Worm (Caenorhabditis elegans) whole organism, young adult: Measurements from ENCODE around the gene Y38E10A.35.
A peak's percentile ranks its signal among the peaks of the same experiment; 100 is the strongest.
"Not testable (repeated sequence)": the region's sequence is repeated elsewhere in the genome, so short reads cannot be mapped to it uniquely, and the experiment has no call there.

Experiments
- B0261.1 ChIP-seq: sonication (generic microtip); optimal IDR thresholded peaks from 2 replicates; lab custom pipeline; 2016; ENCODE audit warnings: mild to moderate bottlenecking, missing genetic modification characterization, moderate library complexity, missing compliant biosample characterization
- F33H1.4 ChIP-seq: fragments of 200-800 bp; sonication (Bioruptor generic); IDR thresholded peaks from 2 replicates; pipeline ENCODE4 v1.3.6; 2022; ENCODE audit warnings: missing genetic modification reagents, missing genetic modification characterization, missing compliant biosample characterization
- T26A5.8 ChIP-seq: sonication (generic microtip); optimal IDR thresholded peaks from 2 replicates; lab custom pipeline; 2016; ENCODE audit warnings: missing genetic modification characterization, missing compliant biosample characterization
- Y53G8AR.9 ChIP-seq: fragments of 200-800 bp; sonication (Bioruptor generic); conservative IDR thresholded peaks from 2 replicates; pipeline ENCODE4 v1.3.6; 2022; ENCODE audit warnings: missing genetic modification reagents, missing genetic modification characterization, missing compliant biosample characterization
- Y56A3A.18 ChIP-seq: fragments of 200-800 bp; sonication (Bioruptor generic); IDR thresholded peaks from 2 replicates; pipeline ENCODE4 v1.3.6; 2022; ENCODE audit warnings: missing genetic modification reagents, missing genetic modification characterization, missing compliant biosample characterization
- Y67H2A.10 ChIP-seq: fragments of 200-800 bp; sonication (Bioruptor generic); conservative IDR thresholded peaks from 2 replicates; pipeline ENCODE4 v1.3.6; 2022; ENCODE audit warnings: missing genetic modification reagents, missing genetic modification characterization, missing compliant biosample characterization
- Y79H2A.3 ChIP-seq: fragments of 200-800 bp; sonication (Bioruptor generic); conservative IDR thresholded peaks from 2 replicates; pipeline ENCODE4 v1.3.6; 2022; ENCODE audit warnings: missing genetic modification reagents, missing genetic modification characterization, missing compliant biosample characterization
- ZK185.1 ChIP-seq: sonication (generic microtip); optimal IDR thresholded peaks from 2 replicates; lab custom pipeline; 2016; ENCODE audit warnings: mild to moderate bottlenecking, missing genetic modification characterization, missing compliant biosample characterization; ENCODE audit not compliant: poor library complexity, severe bottlenecking
- ama-1 ChIP-seq, 3 experiments: fragments of 150-350 bp in 1 of 3; sonication (generic microtip) in 2 of 3; optimal IDR thresholded peaks; 2 replicates each; lab custom pipeline; 2014 to 2018; ENCODE audit warnings: missing biosample characterization in 2 of 3, missing genetic modification characterization in 2 of 3, missing genetic modification reagents in 2 of 3
- atf-7 ChIP-seq: sonication (generic microtip); optimal IDR thresholded peaks from 2 replicates; lab custom pipeline; 2017; ENCODE audit warnings: mild to moderate bottlenecking, missing genetic modification characterization, missing compliant biosample characterization
- ceh-40 ChIP-seq: fragments of 200-800 bp; sonication (Bioruptor generic); IDR thresholded peaks from 2 replicates; pipeline ENCODE4 v1.3.6; 2022; ENCODE audit warnings: missing genetic modification characterization, missing compliant biosample characterization
- die-1 ChIP-seq: sonication (generic microtip); optimal IDR thresholded peaks from 2 replicates; lab custom pipeline; 2016; ENCODE audit warnings: missing genotype, mild to moderate bottlenecking, missing genetic modification characterization, missing compliant biosample characterization
- egl-44 ChIP-seq: fragments of 200-800 bp; sonication (Bioruptor generic); IDR thresholded peaks from 2 replicates; pipeline ENCODE4 v1.3.6; 2022; ENCODE audit warnings: missing genetic modification reagents, missing genetic modification characterization, missing compliant biosample characterization
- egrh-3 ChIP-seq: fragments of 200-800 bp; sonication (Bioruptor generic); IDR thresholded peaks from 2 replicates; pipeline ENCODE4 v1.3.6; 2022; ENCODE audit warnings: missing genetic modification reagents, missing genetic modification characterization, missing compliant biosample characterization
- him-1 ChIP-seq: sonication (generic microtip); optimal IDR thresholded peaks from 2 replicates; lab custom pipeline; 2016; ENCODE audit warnings: missing genotype, missing genetic modification reagents, missing genetic modification characterization, missing compliant biosample characterization
- hrde-1 ChIP-seq: sonication (generic microtip); optimal IDR thresholded peaks from 2 replicates; lab custom pipeline; 2016; ENCODE audit warnings: missing genetic modification characterization, mild to moderate bottlenecking, missing compliant biosample characterization, moderate library complexity, missing genotype, missing genetic modification reagents, borderline replicate concordance
- hsf-1 ChIP-seq: fragments of 200-800 bp; sonication (Bioruptor generic); IDR thresholded peaks from 2 replicates; pipeline ENCODE4 v1.3.6; 2022; ENCODE audit warnings: missing genetic modification reagents, missing genetic modification characterization, missing compliant biosample characterization
- let-607 ChIP-seq, 2 experiments: fragments of 200-800 bp in 1 of 2; sonication (Bioruptor generic) in 1 of 2; sonication (generic microtip) in 1 of 2; optimal IDR thresholded peaks; 2 replicates each; lab custom pipeline; 2016 to 2018; ENCODE audit warnings: mild to moderate bottlenecking in 2 of 2, missing compliant biosample characterization in 2 of 2, missing genetic modification characterization in 2 of 2, moderate library complexity in 2 of 2, missing genotype in 1 of 2
- lsy-27 ChIP-seq: sonication (generic microtip); optimal IDR thresholded peaks from 2 replicates; lab custom pipeline; 2017; ENCODE audit warnings: missing genetic modification characterization, mild to moderate bottlenecking, missing compliant biosample characterization, antibody characterized with exemption, missing genotype, borderline replicate concordance; ENCODE audit not compliant: insufficient read depth
- madf-6 ChIP-seq: fragments of 200-800 bp; sonication (Bioruptor generic); IDR thresholded peaks from 2 replicates; pipeline ENCODE4 v1.3.6; 2022; ENCODE audit warnings: missing genetic modification reagents, missing genetic modification characterization, missing compliant biosample characterization
- mcd-1 ChIP-seq: fragments of 200-800 bp; sonication (Bioruptor generic); IDR thresholded peaks from 2 replicates; pipeline ENCODE4 v1.3.6; 2022; ENCODE audit warnings: missing genetic modification reagents, missing genetic modification characterization, missing compliant biosample characterization
- mel-28 ChIP-seq: sonication (generic microtip); optimal IDR thresholded peaks from 2 replicates; lab custom pipeline; 2016; ENCODE audit warnings: borderline replicate concordance, mild to moderate bottlenecking, missing genetic modification characterization, missing compliant biosample characterization
- mxl-1 ChIP-seq: sonication (generic microtip); optimal IDR thresholded peaks from 2 replicates; lab custom pipeline; 2016; ENCODE audit warnings: missing genetic modification characterization, missing compliant biosample characterization
- nfyb-1 ChIP-seq: fragments of 200-800 bp; sonication (Bioruptor generic); IDR thresholded peaks from 2 replicates; pipeline ENCODE4 v1.3.6; 2022; ENCODE audit warnings: missing genetic modification reagents, missing genetic modification characterization, missing compliant biosample characterization
- nhr-179 ChIP-seq: sonication (generic microtip); optimal IDR thresholded peaks from 2 replicates; lab custom pipeline; 2016; ENCODE audit warnings: mild to moderate bottlenecking, missing genetic modification characterization, missing compliant biosample characterization
- nhr-90 ChIP-seq: sonication (generic microtip); optimal IDR thresholded peaks from 2 replicates; lab custom pipeline; 2016; ENCODE audit warnings: missing genotype, mild to moderate bottlenecking, missing genetic modification characterization, missing compliant biosample characterization
- pbrm-1 ChIP-seq: fragments of 200-800 bp; sonication (Bioruptor generic); IDR thresholded peaks from 2 replicates; pipeline ENCODE4 v1.3.6; 2022; ENCODE audit warnings: missing genetic modification reagents, missing genetic modification characterization, missing compliant biosample characterization
- rpc-1 ChIP-seq, 2 experiments: fragments of 150-350 bp in 1 of 2; sonication (generic microtip) in 1 of 2; optimal IDR thresholded peaks; 2 replicates each; lab custom pipeline; 2014 to 2018; ENCODE audit warnings: missing biosample characterization in 1 of 2, missing genetic modification characterization in 1 of 2, missing genetic modification reagents in 1 of 2, missing genotype in 1 of 2
- snpc-4 ChIP-seq, 5 experiments: fragments of 150-350 bp in 1 of 5; sonication (generic microtip) in 4 of 5; optimal IDR thresholded peaks; 2 replicates each; lab custom pipeline; 2014 to 2018; ENCODE audit warnings: missing genetic modification characterization in 5 of 5, missing biosample characterization in 3 of 5, antibody characterized with exemption in 2 of 5, mild to moderate bottlenecking in 2 of 5, missing compliant biosample characterization in 2 of 5, missing genotype in 2 of 5, moderate library complexity in 2 of 5, missing genetic modification reagents in 1 of 5
- tbp1 ChIP-seq: fragments of 200-800 bp; sonication (Bioruptor generic); optimal IDR thresholded peaks from 2 replicates; lab custom pipeline; 2018; ENCODE audit warnings: mild to moderate bottlenecking, missing genetic modification characterization, missing compliant biosample characterization
- zfh-2 ChIP-seq: fragments of 200-800 bp; sonication (Bioruptor generic); conservative IDR thresholded peaks from 2 replicates; pipeline ENCODE4 v1.3.6; 2022; ENCODE audit warnings: missing genetic modification reagents, missing genetic modification characterization, missing compliant biosample characterization
- ztf-18 ChIP-seq: sonication (generic microtip); optimal IDR thresholded peaks from 2 replicates; lab custom pipeline; 2016; ENCODE audit warnings: missing genotype, mild to moderate bottlenecking, missing genetic modification characterization, missing compliant biosample characterization
- ztf-26 ChIP-seq: sonication (generic microtip); optimal IDR thresholded peaks from 2 replicates; lab custom pipeline; 2017; ENCODE audit warnings: missing genetic modification characterization, missing compliant biosample characterization
- ztf-28 ChIP-seq: fragments of 200-800 bp; sonication (Bioruptor generic); IDR thresholded peaks from 2 replicates; pipeline ENCODE4 v1.3.6; 2022; ENCODE audit warnings: missing genetic modification reagents, missing genetic modification characterization, missing compliant biosample characterization

Gene Y38E10A.35

DNA sequence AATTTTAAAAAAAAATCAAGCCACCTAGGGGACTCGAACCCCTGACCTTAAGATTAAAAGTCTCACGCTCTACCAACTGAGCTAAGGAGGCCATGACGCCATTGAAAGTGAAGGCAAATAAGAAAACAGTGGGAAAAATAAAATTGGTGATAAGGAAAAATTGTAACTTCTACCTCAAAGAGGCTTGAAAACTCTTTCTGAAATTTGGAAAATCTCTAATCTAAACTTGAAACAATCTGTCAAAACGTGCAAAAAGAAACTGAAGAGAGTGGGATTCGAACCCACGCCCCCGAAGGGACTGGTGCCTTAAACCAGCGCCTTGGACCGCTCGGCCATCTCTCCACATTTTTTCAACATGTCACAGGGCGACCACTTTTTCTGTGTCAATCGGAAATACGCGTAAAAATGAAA is 31.0 kb downstream of the Y38E10A.35 start (continued):
- TF ChIP-seq lsy-27 (tag; lab: Kevin White, UChicago) (peak; percentile 32), Y67H2A.10 (GFP tag; lab: Robert Waterston, UW) (0 out of 2 replicates have a peak, but pooled peaks have one; percentile 10), atf-7 (tag; lab: Kevin White, UChicago) (peak; percentile 66), nhr-179 (tag; lab: Kevin White, UChicago) (peak; percentile 51), hsf-1 (0 out of 2 replicates have a peak, but pooled peaks have one; percentile 14), egl-44 (GFP tag; lab: Robert Waterston, UW) (0 out of 2 replicates have a peak, but pooled peaks have one; percentile 64), F33H1.4 (GFP tag; lab: Robert Waterston, UW) (peak; percentile 24), Y56A3A.18 (0 out of 2 replicates have a peak, but pooled peaks have one; percentile 81), tbp1 (GFP tag; lab: Kevin White, UChicago) (peak; percentile 91), ztf-26 (tag; lab: Kevin White, UChicago) (peak; percentile 40), ama-1 (GFP tag; optimal IDR thresholded peaks at IDR 0.05; lab: Kevin White, UChicago) (peak; percentile 48 to 59), ztf-28 (GFP tag; lab: Robert Waterston, UW) (0 out of 2 replicates have a peak, but pooled peaks have one; percentile 42), madf-6 (GFP tag; lab: Robert Waterston, UW) (peak; percentile 63), him-1 (tag; lab: Kevin White, UChicago) (peak; percentile 89), mcd-1 (peak; percentile 50; the same call in 1 of the 2 replicates), ZK185.1 (tag; lab: Kevin White, UChicago) (peak; percentile 77), hrde-1 (tag; lab: Kevin White, UChicago) (peak; percentile 64), let-607 (tag; optimal IDR thresholded peaks at IDR 0.05; lab: Kevin White, UChicago) (peak; percentile 32 to 38), ztf-18 (tag; lab: Kevin White, UChicago) (peak; percentile 65), egrh-3 (GFP tag; lab: Robert Waterston, UW) (peak; percentile 58), T26A5.8 (tag; lab: Kevin White, UChicago) (peak; percentile 30), pbrm-1 (GFP tag; lab: Robert Waterston, UW) (peak; percentile 49; the same call in 1 of the 2 replicates), Y79H2A.3 (0 out of 2 replicates have a peak, but pooled peaks have one; percentile 53), zfh-2 (GFP tag; lab: Robert Waterston, UW) (0 out of 2 replicates have a peak, but pooled peaks have one; percentile 9), Y53G8AR.9 (GFP tag; lab: Robert Waterston, UW) (0 out of 2 replicates have a peak, but pooled peaks have one; percentile 55), nhr-90 (peak; percentile 88), ceh-40 (GFP tag; lab: Robert Waterston, UW) (0 out of 2 replicates have a peak, but pooled peaks have one; percentile 40), mxl-1 (tag; lab: Kevin White, UChicago) (peak; percentile 65), B0261.1 (tag; lab: Kevin White, UChicago) (peak; percentile 94), die-1 (tag; lab: Kevin White, UChicago) (peak; percentile 84), snpc-4 (GFP tag; optimal IDR thresholded peaks at IDR 0.05; lab: Kevin White, UChicago) (peak; percentile 75), snpc-4 (tag; optimal IDR thresholded peaks at IDR 0.05; lab: Kevin White, UChicago) (peak in 3 of 4 experiments; percentile 44 to 72 (median 70)), rpc-1 (optimal IDR thresholded peaks at IDR 0.05; lab: Kevin White, UChicago) (peak; percentile 85), rpc-1 (tag; optimal IDR thresholded peaks at IDR 0.05; lab: Kevin White, UChicago) (peak; percentile 96)
- TF ChIP-seq ama-1 (optimal IDR thresholded peaks at IDR 0.05; lab: Kevin White, UChicago): not testable (repeated sequence)
- TF ChIP-seq, all 124 proteins: peak for 67; not testable (repeated sequence) for 57

DNA sequence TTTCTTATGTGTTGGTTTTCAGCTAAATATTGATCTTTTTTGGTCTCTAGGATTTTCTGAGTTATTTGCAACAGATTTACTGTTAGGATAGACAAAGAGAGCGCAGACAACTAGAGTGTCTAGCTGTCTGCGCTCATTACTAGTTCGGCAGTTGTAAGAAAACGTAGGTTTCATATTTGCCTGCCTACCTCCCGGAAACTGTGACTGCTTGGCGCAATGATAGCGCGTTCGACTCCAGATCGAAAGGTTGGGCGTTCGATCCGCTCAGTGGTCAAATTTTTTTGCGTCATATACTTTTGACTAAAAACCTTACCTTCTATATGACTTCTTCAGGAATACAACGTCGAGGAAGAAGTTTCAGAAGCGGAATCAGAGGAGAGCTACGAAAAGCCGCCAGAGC is 33.3 kb downstream of the Y38E10A.35 start:
- TF ChIP-seq egrh-3 (GFP tag; lab: Robert Waterston, UW): no peak
- peak; percentile 57 for TF ChIP-seq B0261.1 (tag; lab: Kevin White, UChicago)
- TF ChIP-seq rpc-1 (optimal IDR thresholded peaks at IDR 0.05; lab: Kevin White, UChicago): peak; percentile 46
- TF ChIP-seq rpc-1 (tag; optimal IDR thresholded peaks at IDR 0.05; lab: Kevin White, UChicago): peak; percentile 69
- TF ChIP-seq nfyb-1: no peak
- peak; percentile 80 for TF ChIP-seq tbp1 (GFP tag; lab: Kevin White, UChicago)
- TF ChIP-seq snpc-4 (GFP tag; optimal IDR thresholded peaks at IDR 0.05; lab: Kevin White, UChicago): no peak
- no peak for TF ChIP-seq snpc-4 (tag; optimal IDR thresholded peaks at IDR 0.05; lab: Kevin White, UChicago)
- TF ChIP-seq mel-28: no peak
